Fruit fly (Drosophila melanogaster) whole organism, embryonic: ENCODE measurements around the gene CG6972.

Experiments
- CG4282 ChIP-seq: fragments of 200-800 bp; sonication (Bioruptor generic); optimal IDR thresholded peaks from 2 replicates; lab custom pipeline; 2016; ENCODE audit warnings: missing biosample characterization, missing genetic modification characterization
- CG6813 ChIP-seq: fragments of 200-800 bp; sonication (Bioruptor generic); optimal IDR thresholded peaks from 2 replicates; lab custom pipeline; 2017; ENCODE audit warnings: missing biosample characterization, missing genetic modification characterization, mild to moderate bottlenecking, moderate library complexity, missing genetic modification reagents
- ab ChIP-seq: fragments of 200-800 bp; sonication (Bioruptor generic); optimal IDR thresholded peaks from 2 replicates; lab custom pipeline; 2016; ENCODE audit warnings: missing biosample characterization, missing genetic modification characterization

- no peak for TF ChIP-seq ab (GFP tag; lab: Kevin White, UChicago)
- TF ChIP-seq CG6813: no peak
- TF ChIP-seq CG4282 (GFP tag; lab: Kevin White, UChicago): no peak
These were observed 39.1 kb downstream of the CG6972 start, which contains the start of the genes Dcr-1 and CG6985 for dm6 chr3R:22740930-22741329.
